Worm (Caenorhabditis elegans) whole organism, young adult: ENCODE data around the gene nmt-1.
A peak's percentile ranks its signal among the peaks of the same experiment; 100 is the strongest.

ENCODE experiments used
- C17E4.6 ChIP-seq: fragments of 200-800 bp; sonication (Bioruptor generic); IDR thresholded peaks from 2 replicates; pipeline ENCODE4 v1.3.6; 2022; ENCODE audit warnings: missing genetic modification reagents, missing genetic modification characterization, missing compliant biosample characterization
- D2030.7 ChIP-seq: fragments of 200-800 bp; sonication (Bioruptor generic); IDR thresholded peaks from 2 replicates; pipeline ENCODE4 v1.3.6; 2022; ENCODE audit warnings: missing genetic modification reagents, missing genetic modification characterization, missing compliant biosample characterization
- F10E7.11 ChIP-seq: sonication (generic microtip); optimal IDR thresholded peaks from 2 replicates; lab custom pipeline; 2017; ENCODE audit warnings: mild to moderate bottlenecking, missing genetic modification characterization, moderate library complexity, missing compliant biosample characterization
- F37B4.10 ChIP-seq: fragments of 200-800 bp; sonication (Bioruptor generic); IDR thresholded peaks from 2 replicates; pipeline ENCODE4 v1.3.6; 2022; ENCODE audit warnings: missing genetic modification characterization, missing compliant biosample characterization
- F49E8.2 ChIP-seq: sonication (generic microtip); optimal IDR thresholded peaks from 3 replicates; lab custom pipeline; 2017; ENCODE audit warnings: missing genetic modification characterization, mild to moderate bottlenecking, missing compliant biosample characterization, antibody characterized with exemption, moderate library complexity; ENCODE audit not compliant: insufficient read depth
- F57A8.1 ChIP-seq: fragments of 200-800 bp; sonication (Bioruptor generic); optimal IDR thresholded peaks from 2 replicates; lab custom pipeline; 2018; ENCODE audit warnings: mild to moderate bottlenecking, missing genetic modification characterization, moderate library complexity, missing compliant biosample characterization
- K11D2.4 ChIP-seq: fragments of 200-800 bp; sonication (Bioruptor generic); IDR thresholded peaks from 2 replicates; pipeline ENCODE4 v1.3.6; 2022; ENCODE audit warnings: missing genetic modification reagents, missing genetic modification characterization, missing compliant biosample characterization
- K12H6.12 ChIP-seq: fragments of 200-800 bp; sonication (Bioruptor generic); optimal IDR thresholded peaks from 2 replicates; lab custom pipeline; 2018; ENCODE audit warnings: mild to moderate bottlenecking, missing genetic modification characterization, missing compliant biosample characterization
- Y56A3A.18 ChIP-seq: fragments of 200-800 bp; sonication (Bioruptor generic); IDR thresholded peaks from 2 replicates; pipeline ENCODE4 v1.3.6; 2022; ENCODE audit warnings: missing genetic modification reagents, missing genetic modification characterization, missing compliant biosample characterization
- Y95B8A.8 ChIP-seq: fragments of 200-800 bp; sonication (Bioruptor generic); IDR thresholded peaks from 2 replicates; pipeline ENCODE4 v1.3.6; 2022; ENCODE audit warnings: missing genetic modification reagents, missing genetic modification characterization, missing compliant biosample characterization
- athp-1 ChIP-seq: sonication (generic microtip); optimal IDR thresholded peaks from 2 replicates; lab custom pipeline; 2017; ENCODE audit warnings: mild to moderate bottlenecking, missing genetic modification characterization, missing compliant biosample characterization
- attf-3 ChIP-seq: fragments of 200-800 bp; sonication (Bioruptor generic); conservative IDR thresholded peaks from 2 replicates; pipeline ENCODE4 v1.3.6; 2022; ENCODE audit warnings: missing genetic modification reagents, missing genetic modification characterization, missing compliant biosample characterization
- ccch-3 ChIP-seq: fragments of 200-800 bp; sonication (Bioruptor generic); optimal IDR thresholded peaks from 2 replicates; lab custom pipeline; 2018; ENCODE audit warnings: mild to moderate bottlenecking, missing genetic modification characterization, missing compliant biosample characterization
- cebp-1 ChIP-seq, 2 experiments: fragments of 200-800 bp in 1 of 2; sonication (Bioruptor generic) in 1 of 2; sonication (generic microtip) in 1 of 2; IDR thresholded peaks in 1 of 2; optimal IDR thresholded peaks in 1 of 2; 2 replicates each; pipeline versions ENCODE4 v1.3.6 to Lab custom; 2017 to 2022; ENCODE audit warnings: missing compliant biosample characterization in 2 of 2, missing genetic modification characterization in 2 of 2, mild to moderate bottlenecking in 1 of 2, missing genetic modification reagents in 1 of 2, moderate library complexity in 1 of 2
- cebp-2 ChIP-seq: fragments of 200-800 bp; sonication (Bioruptor generic); IDR thresholded peaks from 2 replicates; pipeline ENCODE4 v1.3.6; 2022; ENCODE audit warnings: missing genetic modification characterization, missing compliant biosample characterization
- ceh-100 ChIP-seq: fragments of 200-800 bp; sonication (Bioruptor generic); IDR thresholded peaks from 2 replicates; pipeline ENCODE4 v1.3.6; 2022; ENCODE audit warnings: missing genetic modification reagents, missing genetic modification characterization, missing compliant biosample characterization
- ceh-40 ChIP-seq: fragments of 200-800 bp; sonication (Bioruptor generic); IDR thresholded peaks from 2 replicates; pipeline ENCODE4 v1.3.6; 2022; ENCODE audit warnings: missing genetic modification characterization, missing compliant biosample characterization
- dpl-1 ChIP-seq: fragments of 150-350 bp; optimal IDR thresholded peaks from 2 replicates; lab custom pipeline; 2014; ENCODE audit warnings: missing biosample characterization, missing genetic modification reagents, missing genetic modification characterization
- egl-18 ChIP-seq: fragments of 200-800 bp; sonication (Bioruptor generic); IDR thresholded peaks from 2 replicates; pipeline ENCODE4 v1.3.6; 2022; ENCODE audit warnings: missing genetic modification reagents, missing genetic modification characterization, missing compliant biosample characterization
- egrh-3 ChIP-seq: fragments of 200-800 bp; sonication (Bioruptor generic); IDR thresholded peaks from 2 replicates; pipeline ENCODE4 v1.3.6; 2022; ENCODE audit warnings: missing genetic modification reagents, missing genetic modification characterization, missing compliant biosample characterization
- ekl-4 ChIP-seq: fragments of 200-800 bp; sonication (Bioruptor generic); IDR thresholded peaks from 2 replicates; pipeline ENCODE4 v1.3.6; 2022; ENCODE audit warnings: missing genetic modification reagents, missing genetic modification characterization, missing compliant biosample characterization
- him-1 ChIP-seq: sonication (generic microtip); optimal IDR thresholded peaks from 2 replicates; lab custom pipeline; 2016; ENCODE audit warnings: missing genotype, missing genetic modification reagents, missing genetic modification characterization, missing compliant biosample characterization
- hmg-1.2 ChIP-seq: fragments of 200-800 bp; sonication (Bioruptor generic); IDR thresholded peaks from 2 replicates; pipeline ENCODE4 v1.3.6; 2022; ENCODE audit warnings: missing genetic modification reagents, missing genetic modification characterization, missing compliant biosample characterization
- hmg-20 ChIP-seq: fragments of 200-800 bp; sonication (Bioruptor generic); IDR thresholded peaks from 2 replicates; pipeline ENCODE4 v1.3.6; 2022; ENCODE audit warnings: missing genetic modification reagents, missing genetic modification characterization, missing compliant biosample characterization
- lin-40 ChIP-seq: sonication (generic microtip); optimal IDR thresholded peaks from 2 replicates; lab custom pipeline; 2016; ENCODE audit warnings: missing genetic modification characterization, mild to moderate bottlenecking, missing compliant biosample characterization, missing genotype, missing genetic modification reagents
- lsl-1 ChIP-seq: fragments of 200-800 bp; sonication (Bioruptor generic); optimal IDR thresholded peaks from 2 replicates; lab custom pipeline; 2018; ENCODE audit warnings: mild to moderate bottlenecking, missing genetic modification characterization, moderate library complexity, missing compliant biosample characterization
- madf-10 ChIP-seq: sonication (generic microtip); optimal IDR thresholded peaks from 2 replicates; lab custom pipeline; 2016; ENCODE audit warnings: mild to moderate bottlenecking, missing genetic modification characterization, missing compliant biosample characterization
- madf-8 ChIP-seq: fragments of 200-800 bp; sonication (Bioruptor generic); conservative IDR thresholded peaks from 2 replicates; pipeline ENCODE4 v1.3.6; 2022; ENCODE audit warnings: missing genetic modification reagents, missing genetic modification characterization, missing compliant biosample characterization
- mcd-1 ChIP-seq: fragments of 200-800 bp; sonication (Bioruptor generic); IDR thresholded peaks from 2 replicates; pipeline ENCODE4 v1.3.6; 2022; ENCODE audit warnings: missing genetic modification reagents, missing genetic modification characterization, missing compliant biosample characterization
- mes-4 ChIP-seq: sonication (generic microtip); optimal IDR thresholded peaks from 2 replicates; lab custom pipeline; 2016; ENCODE audit warnings: missing genotype, missing genetic modification characterization, missing compliant biosample characterization
- nfya-1 ChIP-seq: sonication (generic microtip); optimal IDR thresholded peaks from 2 replicates; lab custom pipeline; 2017; ENCODE audit warnings: antibody characterized with exemption, missing compliant biosample characterization, missing genetic modification characterization, borderline replicate concordance; ENCODE audit not compliant: insufficient read depth
- nfyb-1 ChIP-seq: fragments of 200-800 bp; sonication (Bioruptor generic); IDR thresholded peaks from 2 replicates; pipeline ENCODE4 v1.3.6; 2022; ENCODE audit warnings: missing genetic modification reagents, missing genetic modification characterization, missing compliant biosample characterization
- nhr-120 ChIP-seq: fragments of 200-800 bp; sonication (Bioruptor generic); IDR thresholded peaks from 2 replicates; pipeline ENCODE4 v1.3.6; 2022; ENCODE audit warnings: missing genetic modification characterization, missing compliant biosample characterization
- rcor-1 ChIP-seq: fragments of 200-800 bp; sonication (Bioruptor generic); IDR thresholded peaks from 2 replicates; pipeline ENCODE4 v1.3.6; 2022; ENCODE audit warnings: missing genetic modification reagents, missing genetic modification characterization, missing compliant biosample characterization
- rec-8 ChIP-seq, 2 experiments: sonication (generic microtip); optimal IDR thresholded peaks; 2 replicates each; lab custom pipeline; 2016; ENCODE audit warnings: mild to moderate bottlenecking in 2 of 2, missing genetic modification characterization in 2 of 2, missing genetic modification reagents in 2 of 2, missing genotype in 2 of 2, missing biosample characterization in 1 of 2, missing compliant biosample characterization in 1 of 2, moderate library complexity in 1 of 2
- rpc-1 ChIP-seq, 2 experiments: fragments of 150-350 bp in 1 of 2; sonication (generic microtip) in 1 of 2; optimal IDR thresholded peaks; 2 replicates each; lab custom pipeline; 2014 to 2018; ENCODE audit warnings: missing biosample characterization in 1 of 2, missing genetic modification characterization in 1 of 2, missing genetic modification reagents in 1 of 2, missing genotype in 1 of 2
- snpc-1.3 ChIP-seq: sonication (generic microtip); optimal IDR thresholded peaks from 2 replicates; lab custom pipeline; 2017; ENCODE audit warnings: missing genetic modification characterization, mild to moderate bottlenecking, missing compliant biosample characterization, antibody characterized with exemption, moderate library complexity, missing genotype, missing genetic modification reagents; ENCODE audit not compliant: insufficient read depth
- snpc-4 ChIP-seq, 5 experiments: fragments of 150-350 bp in 1 of 5; sonication (generic microtip) in 4 of 5; optimal IDR thresholded peaks; 2 replicates each; lab custom pipeline; 2014 to 2018; ENCODE audit warnings: missing genetic modification characterization in 5 of 5, missing biosample characterization in 3 of 5, antibody characterized with exemption in 2 of 5, mild to moderate bottlenecking in 2 of 5, missing compliant biosample characterization in 2 of 5, missing genotype in 2 of 5, moderate library complexity in 2 of 5, missing genetic modification reagents in 1 of 5
- xnd-1 ChIP-seq: sonication (generic microtip); optimal IDR thresholded peaks from 2 replicates; lab custom pipeline; 2016; ENCODE audit warnings: missing genotype, missing genetic modification reagents, missing genetic modification characterization, missing compliant biosample characterization
- zim-3 ChIP-seq: sonication (generic microtip); optimal IDR thresholded peaks from 2 replicates; lab custom pipeline; 2017; ENCODE audit warnings: mild to moderate bottlenecking, missing genetic modification characterization, moderate library complexity, missing compliant biosample characterization
- ztf-22 ChIP-seq: fragments of 200-800 bp; sonication (Bioruptor generic); optimal IDR thresholded peaks from 2 replicates; lab custom pipeline; 2018; ENCODE audit warnings: mild to moderate bottlenecking, missing genetic modification characterization, moderate library complexity, missing compliant biosample characterization
- ztf-3 ChIP-seq: fragments of 200-800 bp; sonication (Bioruptor generic); optimal IDR thresholded peaks from 2 replicates; lab custom pipeline; 2018; ENCODE audit warnings: mild to moderate bottlenecking, missing genetic modification characterization, missing compliant biosample characterization
- ztf-6 ChIP-seq: fragments of 200-800 bp; sonication (Bioruptor generic); IDR thresholded peaks from 2 replicates; pipeline ENCODE4 v1.3.6; 2022; ENCODE audit warnings: missing genetic modification reagents, missing genetic modification characterization, missing compliant biosample characterization

The nmt-1 gene

ce11 chrIII:6158642-6159475 lies 42.7 kb upstream of the nmt-1 start, which contains the start of gene nfm-1:
TSS of gene nfm-1 (plus strand) at chrIII:6159453.
- TF ChIP-seq F10E7.11 (tag; lab: Kevin White, UChicago) (peak; percentile 17), K12H6.12 (tag; lab: Kevin White, UChicago) (peak; percentile 61), ztf-6 (GFP tag; lab: Robert Waterston, UW) (peak; percentile 19; the same call in 1 of the 2 replicates), cebp-1 (GFP tag; IDR thresholded peaks at IDR 0.05; lab: Robert Waterston, UW) (peak; percentile 55), cebp-1 (tag; optimal IDR thresholded peaks at IDR 0.05; lab: Kevin White, UChicago) (peak; percentile 74), ztf-22 (GFP tag; lab: Kevin White, UChicago) (no peak), mes-4 (tag; lab: Kevin White, UChicago) (peak; percentile 36), F49E8.2 (tag; lab: Kevin White, UChicago) (peak; percentile 60), zim-3 (peak; percentile 39), dpl-1 (peak; percentile 42), ztf-3 (GFP tag; lab: Kevin White, UChicago) (no peak), madf-8 (peak; percentile 41; the same call in 1 of the 2 replicates), nfya-1 (tag; lab: Kevin White, UChicago) (no peak), snpc-4 (GFP tag; optimal IDR thresholded peaks at IDR 0.05; lab: Kevin White, UChicago) (peak; percentile 30), snpc-4 (tag; optimal IDR thresholded peaks at IDR 0.05; lab: Kevin White, UChicago) (peak in 3 of 4 experiments; percentile 21 to 65 (median 44)), rcor-1 (GFP tag; lab: Robert Waterston, UW) (peak; percentile 76), rec-8 (tag; optimal IDR thresholded peaks at IDR 0.05; lab: Kevin White, UChicago) (peak; percentile 45 to 54), ceh-40 (GFP tag; lab: Robert Waterston, UW) (0 out of 2 replicates have a peak, but pooled peaks have one; percentile 56), egl-18 (no peak), lin-40 (peak; percentile 58), egrh-3 (GFP tag; lab: Robert Waterston, UW) (no peak), K11D2.4 (no peak), ekl-4 (GFP tag; lab: Robert Waterston, UW) (peak; percentile 78; the same call in 1 of the 2 replicates), attf-3 (peak; percentile 69; the same call in 1 of the 2 replicates), hmg-20 (GFP tag; lab: Robert Waterston, UW) (peak; percentile 46; the same call in 1 of the 2 replicates), lsl-1 (GFP tag; lab: Kevin White, UChicago) (peak; percentile 60), C17E4.6 (GFP tag; lab: Robert Waterston, UW) (0 out of 2 replicates have a peak, but pooled peaks have one; percentile 41), madf-10 (peak; percentile 81), rpc-1 (optimal IDR thresholded peaks at IDR 0.05; lab: Kevin White, UChicago) (peak; percentile 84), rpc-1 (tag; optimal IDR thresholded peaks at IDR 0.05; lab: Kevin White, UChicago) (peak; percentile 91), xnd-1 (tag; lab: Kevin White, UChicago) (no peak), snpc-1.3 (no peak), mcd-1 (GFP tag; lab: Robert Waterston, UW) (peak; percentile 62), F57A8.1 (GFP tag; lab: Kevin White, UChicago) (no peak), D2030.7 (GFP tag; lab: Robert Waterston, UW) (peak; percentile 87), ccch-3 (GFP tag; lab: Kevin White, UChicago) (no peak), him-1 (tag; lab: Kevin White, UChicago) (peak; percentile 95), Y56A3A.18 (GFP tag; lab: Robert Waterston, UW) (peak; percentile 72), cebp-2 (GFP tag; lab: Robert Waterston, UW) (0 out of 2 replicates have a peak, but pooled peaks have one; percentile 66), nhr-120 (GFP tag; lab: Robert Waterston, UW) (no peak), Y95B8A.8 (0 out of 2 replicates have a peak, but pooled peaks have one; percentile 5), F37B4.10 (no peak), nfyb-1 (GFP tag; lab: Robert Waterston, UW) (peak; percentile 80), athp-1 (tag; lab: Kevin White, UChicago) (peak; percentile 71), hmg-1.2 (GFP tag; lab: Robert Waterston, UW) (peak; percentile 82), ceh-100 (peak; percentile 54; the same call in 1 of the 2 replicates)
